Worm (Caenorhabditis elegans) whole organism, L2 larva: Measurements from ENCODE around the gene dop-6.

Source experiments
- F13H6.1 ChIP-seq: sonication (generic microtip); optimal IDR thresholded peaks from 2 replicates; lab custom pipeline; 2016; ENCODE audit warnings: missing genetic modification characterization, missing compliant biosample characterization
- ama-1 ChIP-seq: fragments of 150-350 bp; optimal IDR thresholded peaks from 2 replicates; lab custom pipeline; 2018; ENCODE audit warnings: inconsistent platforms
- ceh-16 ChIP-seq: fragments of 150-350 bp; optimal IDR thresholded peaks from 2 replicates; lab custom pipeline; 2014; ENCODE audit warnings: missing biosample characterization, missing genetic modification characterization
- ceh-82 ChIP-seq: fragments of 150-350 bp; optimal IDR thresholded peaks from 2 replicates; lab custom pipeline; 2014; ENCODE audit warnings: missing biosample characterization, missing genetic modification characterization
- crh-2 ChIP-seq: sonication (generic microtip); optimal IDR thresholded peaks from 2 replicates; lab custom pipeline; 2017; ENCODE audit warnings: missing biosample characterization, missing genetic modification characterization
- egl-27 ChIP-seq: sonication (generic microtip); optimal IDR thresholded peaks from 3 replicates; lab custom pipeline; 2017; ENCODE audit warnings: missing biosample characterization, missing genetic modification reagents, missing genetic modification characterization
- elt-1 ChIP-seq: fragments of 150-350 bp; optimal IDR thresholded peaks from 2 replicates; lab custom pipeline; 2014; ENCODE audit warnings: missing biosample characterization, missing genetic modification characterization
- elt-3 ChIP-seq: sonication (generic microtip); optimal IDR thresholded peaks from 2 replicates; lab custom pipeline; 2017; ENCODE audit warnings: missing biosample characterization, missing genetic modification characterization
- gmeb-1 ChIP-seq: fragments of 150-350 bp; optimal IDR thresholded peaks from 2 replicates; lab custom pipeline; 2014; ENCODE audit warnings: missing biosample characterization, missing genetic modification characterization
- lin-13 ChIP-seq: fragments of 150-350 bp; optimal IDR thresholded peaks from 2 replicates; lab custom pipeline; 2014; ENCODE audit warnings: missing biosample characterization, missing genetic modification reagents, missing genetic modification characterization
- lin-39 ChIP-seq: fragments of 150-350 bp; optimal IDR thresholded peaks from 2 replicates; lab custom pipeline; 2014; ENCODE audit warnings: missing biosample characterization, missing genetic modification reagents, missing genetic modification characterization
- lsy-2 ChIP-seq, 2 experiments: fragments of 150-350 bp in 1 of 2; sonication (generic microtip) in 1 of 2; optimal IDR thresholded peaks; 2 replicates each; lab custom pipeline; 2014 to 2017; ENCODE audit warnings: missing biosample characterization in 2 of 2, missing genetic modification characterization in 2 of 2
- mab-5 ChIP-seq: fragments of 150-350 bp; optimal IDR thresholded peaks from 2 replicates; lab custom pipeline; 2014; ENCODE audit warnings: missing biosample characterization, missing genetic modification characterization
- mbf-1 ChIP-seq: sonication (generic microtip); optimal IDR thresholded peaks from 2 replicates; lab custom pipeline; 2017; ENCODE audit warnings: missing biosample characterization, missing genetic modification characterization
- mdl-1 ChIP-seq, 2 experiments: fragments of 150-350 bp in 1 of 2; sonication (generic microtip) in 1 of 2; optimal IDR thresholded peaks; 2 replicates each; lab custom pipeline; 2017; ENCODE audit warnings: missing biosample characterization in 2 of 2, missing genetic modification characterization in 2 of 2
- nhr-10 ChIP-seq: sonication (generic microtip); optimal IDR thresholded peaks from 2 replicates; lab custom pipeline; 2017; ENCODE audit warnings: missing biosample characterization, missing genetic modification characterization
- nhr-11 ChIP-seq: fragments of 150-350 bp; optimal IDR thresholded peaks from 2 replicates; lab custom pipeline; 2014; ENCODE audit warnings: missing biosample characterization, missing genetic modification characterization
- nhr-12 ChIP-seq: fragments of 150-350 bp; optimal IDR thresholded peaks from 2 replicates; lab custom pipeline; 2014; ENCODE audit warnings: missing biosample characterization, missing genetic modification characterization
- nhr-129 ChIP-seq: fragments of 150-350 bp; optimal IDR thresholded peaks from 2 replicates; lab custom pipeline; 2014; ENCODE audit warnings: missing biosample characterization, missing genetic modification characterization
- nhr-25 ChIP-seq: fragments of 150-350 bp; sonication (generic microtip); optimal IDR thresholded peaks from 3 replicates; lab custom pipeline; 2014; ENCODE audit warnings: missing biosample characterization, missing genetic modification characterization
- nhr-6 ChIP-seq: fragments of 150-350 bp; optimal IDR thresholded peaks from 2 replicates; lab custom pipeline; 2014; ENCODE audit warnings: missing biosample characterization, missing genetic modification characterization
- nhr-77 ChIP-seq: fragments of 150-350 bp; optimal IDR thresholded peaks from 2 replicates; lab custom pipeline; 2014; ENCODE audit warnings: missing biosample characterization, missing genetic modification characterization
- sma-3 ChIP-seq: sonication (generic microtip); optimal IDR thresholded peaks from 2 replicates; lab custom pipeline; 2016; ENCODE audit warnings: missing genetic modification reagents, missing genetic modification characterization, missing compliant biosample characterization
- sma-9 ChIP-seq, 2 experiments: fragments of 150-350 bp in 1 of 2; sonication (generic microtip) in 1 of 2; optimal IDR thresholded peaks; 2 replicates each; lab custom pipeline; 2014 to 2016; ENCODE audit warnings: missing genetic modification characterization in 2 of 2, mild to moderate bottlenecking in 1 of 2, missing biosample characterization in 1 of 2, missing compliant biosample characterization in 1 of 2, missing genetic modification reagents in 1 of 2, moderate library complexity in 1 of 2
- snpc-4 ChIP-seq: fragments of 150-350 bp; optimal IDR thresholded peaks from 2 replicates; lab custom pipeline; 2014; ENCODE audit warnings: missing biosample characterization, missing genetic modification characterization
- unc-39 ChIP-seq: fragments of 150-350 bp; optimal IDR thresholded peaks from 2 replicates; lab custom pipeline; 2014; ENCODE audit warnings: missing biosample characterization, missing genetic modification characterization
- zag-1 ChIP-seq: fragments of 150-350 bp; optimal IDR thresholded peaks from 2 replicates; lab custom pipeline; 2014; ENCODE audit warnings: missing biosample characterization, missing genetic modification characterization
- ztf-1 ChIP-seq: fragments of 200-800 bp; sonication (Bioruptor generic); conservative IDR thresholded peaks from 2 replicates; pipeline ENCODE4 v1.3.6; 2022; ENCODE audit warnings: missing genetic modification characterization, missing compliant biosample characterization
- ztf-11 ChIP-seq: sonication (generic microtip); optimal IDR thresholded peaks from 2 replicates; lab custom pipeline; 2017; ENCODE audit warnings: missing biosample characterization, missing genetic modification characterization

Gene dop-6

DNA sequence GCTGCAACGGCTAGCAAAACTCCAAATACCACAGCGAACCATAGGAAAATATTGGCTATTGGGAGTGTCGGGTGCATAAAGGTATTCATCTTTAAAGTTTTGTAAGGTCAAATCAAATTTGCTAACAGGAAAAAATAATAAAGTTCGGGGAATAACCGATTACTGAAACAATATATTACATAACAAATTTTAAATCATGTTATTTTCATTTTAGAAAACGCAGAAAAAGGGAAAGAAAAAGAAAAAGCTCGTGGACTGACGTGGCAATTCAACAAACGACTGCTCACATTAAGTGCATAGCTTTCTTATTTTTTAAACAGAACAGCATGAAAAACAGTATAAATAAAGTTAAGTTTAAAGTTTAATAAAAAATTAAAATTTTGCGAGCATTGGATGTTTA lies 52.5 kb downstream of the dop-6 start, which contains the start of gene R160.6:
Gene R160.6, minus strand, starts transcription at position 101 of the 400 bp plus-strand sequence.
- TF ChIP-seq egl-27 (tag; lab: Kevin White, UChicago) (no peak), nhr-6 (tag; lab: Kevin White, UChicago) (no peak), ztf-1 (GFP tag; lab: Robert Waterston, UW) (no peak), ceh-82 (no peak), nhr-25 (tag; lab: Kevin White, UChicago) (no peak), lin-39 (tag; lab: Kevin White, UChicago) (no peak), nhr-129 (tag; lab: Kevin White, UChicago) (no peak), unc-39 (tag; lab: Kevin White, UChicago) (no peak), gmeb-1 (tag; lab: Kevin White, UChicago) (no peak), F13H6.1 (tag; lab: Kevin White, UChicago) (no peak), elt-1 (tag; lab: Kevin White, UChicago) (no peak), elt-3 (tag; lab: Kevin White, UChicago) (no peak), mbf-1 (tag; lab: Kevin White, UChicago) (no peak), lsy-2 (tag; optimal IDR thresholded peaks at IDR 0.05; lab: Kevin White, UChicago) (no peak), nhr-77 (tag; lab: Kevin White, UChicago) (no peak), nhr-12 (tag; lab: Kevin White, UChicago) (no peak)

DNA sequence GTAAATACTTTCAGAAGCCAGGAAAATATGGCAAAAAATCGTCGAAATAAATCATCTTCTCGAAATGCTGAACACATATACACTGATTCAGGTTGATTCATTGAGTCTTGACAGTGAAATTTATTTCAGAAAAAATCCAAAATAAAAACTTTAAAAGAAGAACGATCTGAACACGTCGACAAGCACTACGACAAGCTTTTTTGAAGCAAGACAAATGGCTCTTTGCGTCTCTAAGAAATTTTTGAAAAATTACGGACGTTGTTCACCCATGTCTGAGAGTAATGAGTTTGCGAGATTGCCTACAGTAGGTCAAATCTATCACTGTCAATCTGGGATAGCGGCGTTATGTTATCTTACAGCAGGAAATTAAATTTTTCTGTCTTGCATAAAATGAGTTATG lies 56.1 kb downstream of the dop-6 start, which contains the start of gene R160.2:
Gene R160.2, minus strand, starts transcription at position 101 of the 400 bp plus-strand sequence.
- no peak for TF ChIP-seq ceh-16 (tag; lab: Kevin White, UChicago)
- no peak for TF ChIP-seq nhr-25 (tag; lab: Kevin White, UChicago)
- no peak for TF ChIP-seq mdl-1 (tag; optimal IDR thresholded peaks at IDR 0.05; lab: Kevin White, UChicago)
- TF ChIP-seq sma-3 (GFP tag; lab: Kevin White, UChicago): no peak
- TF ChIP-seq sma-9 (GFP tag; optimal IDR thresholded peaks at IDR 0.05; lab: Kevin White, UChicago): no peak
- TF ChIP-seq sma-9 (tag; optimal IDR thresholded peaks at IDR 0.05; lab: Kevin White, UChicago): no peak
- TF ChIP-seq lin-13: no peak
- no peak for TF ChIP-seq elt-1 (tag; lab: Kevin White, UChicago)
- TF ChIP-seq nhr-11 (tag; lab: Kevin White, UChicago): no peak
- TF ChIP-seq ztf-11: no peak
- no peak for TF ChIP-seq mab-5
- TF ChIP-seq nhr-77 (tag; lab: Kevin White, UChicago): no peak
- TF ChIP-seq ama-1 (lab: Kevin White, UChicago): no peak
- TF ChIP-seq zag-1 (tag; lab: Kevin White, UChicago): no peak
- no peak for TF ChIP-seq snpc-4 (tag; lab: Kevin White, UChicago)
- TF ChIP-seq nhr-10: no peak
- no peak for TF ChIP-seq lsy-2 (tag; optimal IDR thresholded peaks at IDR 0.05; lab: Kevin White, UChicago)
- TF ChIP-seq crh-2: no peak
